Worm (Caenorhabditis elegans) whole organism, L4/young adult: Measurements from ENCODE around the gene Y46C8AL.11.

Source experiments
- W03F9.2 ChIP-seq: fragments of 150-350 bp; optimal IDR thresholded peaks from 2 replicates; lab custom pipeline; 2014; ENCODE audit warnings: missing biosample characterization, missing genetic modification characterization
- him-1 ChIP-seq: sonication (generic microtip); optimal IDR thresholded peaks from 2 replicates; lab custom pipeline; 2016; ENCODE audit warnings: missing genotype, missing genetic modification reagents, missing genetic modification characterization, missing compliant biosample characterization

DNA sequence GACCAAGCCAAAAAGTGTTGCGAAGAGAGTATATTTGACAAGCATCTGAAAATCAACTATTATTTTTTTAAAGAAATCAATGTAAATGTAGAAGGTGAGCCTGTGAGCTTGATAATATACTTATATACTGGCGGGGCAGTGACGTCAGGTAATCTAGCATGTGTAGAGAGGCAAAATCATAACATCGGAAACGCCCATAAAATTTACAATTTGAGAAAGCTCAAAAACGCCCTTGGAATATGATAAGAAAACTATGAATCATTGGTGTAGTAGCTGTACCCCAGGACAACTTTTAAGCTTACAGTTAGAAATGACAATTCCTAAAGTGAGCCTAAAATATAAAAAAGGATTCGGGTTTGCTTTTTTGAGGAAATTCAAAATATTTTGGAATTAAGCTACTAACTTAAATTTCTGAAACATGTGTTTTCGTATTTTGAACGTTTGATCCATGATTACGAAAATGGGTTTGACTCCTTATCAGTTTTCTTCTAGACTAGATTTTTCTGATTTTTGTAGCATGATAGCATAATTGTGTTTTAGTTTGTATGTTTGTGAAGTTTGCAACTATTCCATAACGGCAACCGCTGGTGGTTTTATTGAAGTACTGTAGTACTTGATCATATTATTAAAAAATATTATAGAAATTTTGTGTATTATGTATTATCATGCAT lies 1.3 kb upstream of the Y46C8AL.11 start, which contains the start of gene clec-174:
- TF ChIP-seq him-1 (tag; lab: Kevin White, UChicago), result no peak
- no peak for TF ChIP-seq W03F9.2 (tag; lab: Kevin White, UChicago)
